Fruit fly (Drosophila melanogaster) whole organism: Measurements from ENCODE around the gene CG6051.
A peak's percentile ranks its signal among the peaks of the same experiment; 100 is the strongest.

Experiments used
- CG8478 ChIP-seq: fragments of >200 bp; optimal IDR thresholded peaks from 2 replicates; lab custom pipeline; 2018; ENCODE audit warnings: inconsistent platforms
- Dll ChIP-seq: fragments of >200 bp; optimal IDR thresholded peaks from 2 replicates; lab custom pipeline; 2017
- EcR ChIP-seq, 2 experiments: fragments of >200 bp; optimal IDR thresholded peaks; 2 replicates each; lab custom pipeline; 2017; ENCODE audit warnings: missing biosample characterization in 2 of 2, missing genetic modification characterization in 2 of 2, missing genetic modification reagents in 2 of 2
- pan ChIP-seq: fragments of >200 bp; optimal IDR thresholded peaks from 2 replicates; lab custom pipeline; 2017
- psq ChIP-seq: fragments of >200 bp; optimal IDR thresholded peaks from 2 replicates; lab custom pipeline; 2017
- usp ChIP-seq: fragments of >200 bp; optimal IDR thresholded peaks from 2 replicates; lab custom pipeline; 2017; ENCODE audit warnings: missing biosample characterization, missing genetic modification characterization, mixed read lengths

The CG6051 gene

dm6 chr3R:27152129-27152968 is 1.5 kb upstream of the CG6051 start:
- TF ChIP-seq pan (lab: Kevin White, UChicago) (peak; percentile 47), Dll (no peak)

- TF ChIP-seq pan (lab: Kevin White, UChicago) = no peak
- no peak for TF ChIP-seq EcR (GFP tag; optimal IDR thresholded peaks at IDR 0.05; lab: Kevin White, UChicago)
Measured at dm6 chr3R:27151516-27151823, 601 bp upstream of the CG6051 start, which contains the start of gene Men-b. TSS of gene Men-b (plus strand) at chr3R:27151662.

- peak; percentile 51 for TF ChIP-seq Dll
- no peak for TF ChIP-seq EcR (GFP tag; optimal IDR thresholded peaks at IDR 0.05; lab: Kevin White, UChicago)
Measured at dm6 chr3R:27149884-27150676, 789 bp downstream of the CG6051 start.

dm6 chr3R:27148812-27149769 is 1.8 kb downstream of the CG6051 start:
- TF ChIP-seq pan (lab: Kevin White, UChicago) (no peak), Dll (no peak)

- TF ChIP-seq usp = no peak
- no peak for TF ChIP-seq Dll
- no peak for TF ChIP-seq EcR (GFP tag; optimal IDR thresholded peaks at IDR 0.05; lab: Kevin White, UChicago)
- TF ChIP-seq CG8478 (lab: Kevin White, UChicago) = no peak
- no peak for TF ChIP-seq pan (lab: Kevin White, UChicago)
- no peak for TF ChIP-seq psq (lab: Kevin White, UChicago)
Measured at dm6 chr3R:27139963-27140362, 10.9 kb downstream of the CG6051 start.

- TF ChIP-seq pan (lab: Kevin White, UChicago) = no peak
Measured at dm6 chr3R:27138700-27139099, 12.2 kb downstream of the CG6051 start.

dm6 chr3R:27137914-27138323 is 12.9 kb downstream of the CG6051 start:
- TF ChIP-seq psq (lab: Kevin White, UChicago) (no peak), usp (no peak), CG8478 (lab: Kevin White, UChicago) (no peak), Dll (no peak), pan (lab: Kevin White, UChicago) (no peak), EcR (GFP tag; optimal IDR thresholded peaks at IDR 0.05; lab: Kevin White, UChicago) (no peak)

- no peak for TF ChIP-seq pan (lab: Kevin White, UChicago)
- no peak for TF ChIP-seq psq (lab: Kevin White, UChicago)
- TF ChIP-seq Dll = no peak
- TF ChIP-seq usp = no peak
- no peak for TF ChIP-seq EcR (GFP tag; optimal IDR thresholded peaks at IDR 0.05; lab: Kevin White, UChicago)
- TF ChIP-seq CG8478 (lab: Kevin White, UChicago) = no peak
Measured at dm6 chr3R:27135692-27136641, 14.9 kb downstream of the CG6051 start.

dm6 chr3R:27134728-27135361 is 16.0 kb downstream of the CG6051 start:
- TF ChIP-seq usp (no peak), pan (lab: Kevin White, UChicago) (no peak), Dll (no peak), EcR (GFP tag; optimal IDR thresholded peaks at IDR 0.05; lab: Kevin White, UChicago) (no peak), CG8478 (lab: Kevin White, UChicago) (no peak), psq (lab: Kevin White, UChicago) (no peak)

- TF ChIP-seq usp (no peak), CG8478 (lab: Kevin White, UChicago) (no peak), Dll (no peak), psq (lab: Kevin White, UChicago) (no peak), EcR (GFP tag; optimal IDR thresholded peaks at IDR 0.05; lab: Kevin White, UChicago) (no peak), pan (lab: Kevin White, UChicago) (no peak)
Measured at dm6 chr3R:27133992-27134391, 16.9 kb downstream of the CG6051 start.

- no peak for TF ChIP-seq usp
- no peak for TF ChIP-seq CG8478 (lab: Kevin White, UChicago)
- no peak for TF ChIP-seq pan (lab: Kevin White, UChicago)
- TF ChIP-seq psq (lab: Kevin White, UChicago) = no peak
- no peak for TF ChIP-seq Dll
- no peak for TF ChIP-seq EcR (GFP tag; optimal IDR thresholded peaks at IDR 0.05; lab: Kevin White, UChicago)
Measured at dm6 chr3R:27131408-27131807, 19.5 kb downstream of the CG6051 start.
